Worm (Caenorhabditis elegans): ENCODE results near the gene F02E11.4.

- no peak for TF ChIP-seq ceh-39 (tag; optimal IDR thresholded peaks at IDR 0.05)
- no peak for TF ChIP-seq unc-62 (GFP tag; optimal IDR thresholded peaks at IDR 0.05)
- TF ChIP-seq blmp-1 (tag; optimal IDR thresholded peaks at IDR 0.05), result no peak
- TF ChIP-seq nhr-237 (tag; optimal IDR thresholded peaks at IDR 0.05), result no peak
- no peak for TF ChIP-seq cnd-1 (tag; optimal IDR thresholded peaks at IDR 0.05)
- TF ChIP-seq M03D4.4 (tag; optimal IDR thresholded peaks at IDR 0.05), result no peak
- TF ChIP-seq nhr-12 (tag; optimal IDR thresholded peaks at IDR 0.05), result no peak
- TF ChIP-seq mls-2 (tag; optimal IDR thresholded peaks at IDR 0.05), result no peak
- no peak for TF ChIP-seq ces-1 (GFP tag; optimal IDR thresholded peaks at IDR 0.05)
- no peak for TF ChIP-seq unc-39 (tag; optimal IDR thresholded peaks at IDR 0.05)
- TF ChIP-seq nhr-28 (tag; optimal IDR thresholded peaks at IDR 0.05), result no peak
- no peak for TF ChIP-seq elt-1 (tag; optimal IDR thresholded peaks at IDR 0.05; ENCODE audit: borderline replicate concordance, insufficient read depth)
- no peak for TF ChIP-seq ceh-83 (GFP tag; optimal IDR thresholded peaks at IDR 0.05)
These were observed 49.5 kb upstream of the F02E11.4 start, which contains the start of gene Y46D2A.3 for ce11 chrII:3327104-3327503.

Data from whole organism, mixed stage, embryonic.